Worm (Caenorhabditis elegans): Measurements from ENCODE around the gene his-3.

Gene his-3

ce11 chrV:16020042-16020441, 20.6 kb upstream of the his-3 start, which contains the start of gene srx-44:
TSS of gene srx-44 (plus strand) at chrV:16020342.
- no peak for TF ChIP-seq ZK337.2 (GFP tag; IDR thresholded peaks at IDR 0.05)
- no peak for TF ChIP-seq ztf-11 (tag; optimal IDR thresholded peaks at IDR 0.05)
- TF ChIP-seq aha-1 (tag), result peak; percentile 38

- TF ChIP-seq hif-1 (tag; optimal IDR thresholded peaks at IDR 0.05) (peak in 1 of 2 experiments; percentile 77), dmd-6 (GFP tag; IDR thresholded peaks at IDR 0.05) (no peak), ama-1 (optimal IDR thresholded peaks at IDR 0.05) (no peak), vab-7 (GFP tag; IDR thresholded peaks at IDR 0.05) (no peak), mes-2 (tag; optimal IDR thresholded peaks at IDR 0.05; ENCODE audit: poor library complexity, severe bottlenecking) (peak; percentile 97), unc-130 (GFP tag; optimal IDR thresholded peaks at IDR 0.05) (peak; percentile 63), lir-3 (tag; optimal IDR thresholded peaks at IDR 0.05) (no peak), mdt-29 (GFP tag; IDR thresholded peaks at IDR 0.05) (no peak), ceh-62 (tag; optimal IDR thresholded peaks at IDR 0.05) (no peak), nhr-102 (tag; optimal IDR thresholded peaks at IDR 0.05) (no peak), zfp-2 (tag; optimal IDR thresholded peaks at IDR 0.05) (no peak), nhr-10 (tag; optimal IDR thresholded peaks at IDR 0.05) (no peak), nhr-237 (tag; optimal IDR thresholded peaks at IDR 0.05) (no peak), nhr-42 (GFP tag; IDR thresholded peaks at IDR 0.05) (no peak), saeg-2 (GFP tag; IDR thresholded peaks at IDR 0.05) (no peak), daf-12 (tag; optimal IDR thresholded peaks at IDR 0.05) (no peak), F10B5.3 (tag; optimal IDR thresholded peaks at IDR 0.05) (no peak), daf-16 (GFP tag; optimal IDR thresholded peaks at IDR 0.05) (no peak), daf-16 (tag; optimal IDR thresholded peaks at IDR 0.05) (no peak), hlh-11 (tag; optimal IDR thresholded peaks at IDR 0.05) (no peak), pha-4 (GFP tag; IDR thresholded peaks at IDR 0.05) (no peak), pha-4 (tag; optimal IDR thresholded peaks at IDR 0.05) (no peak), nhr-76 (tag; optimal IDR thresholded peaks at IDR 0.05) (no peak), fkh-10 (GFP tag; optimal IDR thresholded peaks at IDR 0.05) (no peak), nhr-6 (tag; optimal IDR thresholded peaks at IDR 0.05) (no peak), ZK337.2 (GFP tag; IDR thresholded peaks at IDR 0.05) (0 out of 2 replicates have a peak, but pooled peaks have one; percentile 18), zfp-3 (GFP tag; conservative IDR thresholded peaks at IDR 0.05) (no peak), dpl-1 (GFP tag; optimal IDR thresholded peaks at IDR 0.05) (peak; percentile 88), zip-11 (GFP tag; IDR thresholded peaks at IDR 0.05) (no peak), duxl-1 (tag; optimal IDR thresholded peaks at IDR 0.05; ENCODE audit: poor library complexity) (peak; percentile 10), F26F4.8 (GFP tag; conservative IDR thresholded peaks at IDR 0.05) (no peak), F44E2.7 (GFP tag; IDR thresholded peaks at IDR 0.05) (no peak)
These were observed 18.0 kb upstream of the his-3 start for ce11 chrV:16022600-16022999.

ce11 chrV:16023051-16023450, 17.6 kb upstream of the his-3 start, which contains the start of gene cwc-15:
TSS of gene cwc-15 (plus strand) at chrV:16023351.
- no peak for TF ChIP-seq hlh-11 (tag; optimal IDR thresholded peaks at IDR 0.05)
- no peak for TF ChIP-seq nhr-48 (tag; optimal IDR thresholded peaks at IDR 0.05)
- no peak for TF ChIP-seq mxl-2 (GFP tag; conservative IDR thresholded peaks at IDR 0.05)
- no peak for TF ChIP-seq daf-16 (GFP tag; optimal IDR thresholded peaks at IDR 0.05)
- TF ChIP-seq daf-16 (tag; optimal IDR thresholded peaks at IDR 0.05), result no peak
- TF ChIP-seq Y105C5A.15 (GFP tag; IDR thresholded peaks at IDR 0.05), result no peak
- TF ChIP-seq gei-8 (GFP tag; optimal IDR thresholded peaks at IDR 0.05), result no peak
- TF ChIP-seq nhr-41 (GFP tag; IDR thresholded peaks at IDR 0.05), result no peak
- no peak for TF ChIP-seq hmg-1.1 (GFP tag; IDR thresholded peaks at IDR 0.05)
- TF ChIP-seq spr-3 (GFP tag; optimal IDR thresholded peaks at IDR 0.05), result no peak
- no peak for TF ChIP-seq nhr-10 (tag; optimal IDR thresholded peaks at IDR 0.05)
- TF ChIP-seq nhr-76 (tag; optimal IDR thresholded peaks at IDR 0.05), result no peak
